Worm (Caenorhabditis elegans): ENCODE results near the gene F46C8.8.

ce11 chrX:7562625-7563024 is 8.4 kb upstream of the F46C8.8 start, which contains the start of gene sto-1:
- TF ChIP-seq akir-1 (GFP tag; optimal IDR thresholded peaks at IDR 0.05), result no peak
- no peak for TF ChIP-seq zim-3 (tag; optimal IDR thresholded peaks at IDR 0.05)
- TF ChIP-seq F33H1.4 (GFP tag; IDR thresholded peaks at IDR 0.05), result no peak
- no peak for TF ChIP-seq unc-62 (GFP tag; optimal IDR thresholded peaks at IDR 0.05)
- TF ChIP-seq chd-7 (tag; optimal IDR thresholded peaks at IDR 0.05), result no peak
- TF ChIP-seq aptf-3 (GFP tag; IDR thresholded peaks at IDR 0.05), result no peak

Measured in whole organism, young adult.